Fruit fly (Drosophila melanogaster) whole organism, embryonic: Measurements from ENCODE around the gene crq.
A peak's percentile ranks its signal among the peaks of the same experiment; 100 is the strongest.

ENCODE experiments used
- CG10959 ChIP-seq: fragments of 200-800 bp; sonication (Bioruptor generic); IDR thresholded peaks from 2 replicates; pipeline ENCODE4 v1.3.6; 2022; ENCODE audit warnings: missing biosample characterization, missing genetic modification characterization
- CG12071 ChIP-seq: fragments of 200-800 bp; sonication (Bioruptor generic); optimal IDR thresholded peaks from 3 replicates; lab custom pipeline; 2018; ENCODE audit warnings: missing biosample characterization, mild to moderate bottlenecking, missing genetic modification characterization
- CG16813 ChIP-seq: fragments of 200-800 bp; sonication (Bioruptor generic); IDR thresholded peaks from 3 replicates; pipeline ENCODE4 v1.3.6; 2022; ENCODE audit warnings: missing biosample characterization, missing genetic modification characterization; ENCODE audit not compliant: partially characterized antibody
- CG17568 ChIP-seq: fragments of 200-800 bp; sonication (Bioruptor generic); optimal IDR thresholded peaks from 2 replicates; lab custom pipeline; 2018; ENCODE audit warnings: missing biosample characterization, mild to moderate bottlenecking, missing genetic modification characterization, moderate library complexity
- CG17802 ChIP-seq: fragments of 200-800 bp; sonication (Bioruptor generic); optimal IDR thresholded peaks from 2 replicates; lab custom pipeline; 2018; ENCODE audit warnings: missing biosample characterization, mild to moderate bottlenecking, missing genetic modification characterization, moderate library complexity
- CG18011 ChIP-seq: fragments of 200-800 bp; sonication (Bioruptor generic); optimal IDR thresholded peaks from 2 replicates; lab custom pipeline; 2017; ENCODE audit warnings: missing biosample characterization, missing genetic modification characterization, mild to moderate bottlenecking, moderate library complexity, missing genotype
- CG3281 ChIP-seq: fragments of 200-800 bp; sonication (Bioruptor generic); optimal IDR thresholded peaks from 3 replicates; lab custom pipeline; 2017; ENCODE audit warnings: missing biosample characterization, mild to moderate bottlenecking, missing genetic modification characterization
- CG3726 ChIP-seq: fragments of 200-800 bp; sonication (Bioruptor generic); IDR thresholded peaks from 3 replicates; pipeline ENCODE4, ENCODE4 v1.3.6; 2022; ENCODE audit warnings: missing biosample characterization, missing genetic modification characterization
- CG3847 ChIP-seq: fragments of 200-800 bp; sonication (Bioruptor generic); IDR thresholded peaks from 2 replicates; pipeline ENCODE4 v1.3.6; 2022; ENCODE audit warnings: missing biosample characterization, missing genetic modification characterization
- CG4404 ChIP-seq: fragments of 200-800 bp; sonication (Bioruptor generic); IDR thresholded peaks from 2 replicates; pipeline ENCODE4 v1.3.6; 2022; ENCODE audit warnings: missing biosample characterization, missing genetic modification characterization
- CG8359 ChIP-seq: fragments of 200-800 bp; sonication (Bioruptor generic); optimal IDR thresholded peaks from 2 replicates; lab custom pipeline; 2017; ENCODE audit warnings: missing biosample characterization, mild to moderate bottlenecking, missing genetic modification characterization, borderline replicate concordance
- CG9727 ChIP-seq: fragments of 200-800 bp; sonication (Bioruptor generic); optimal IDR thresholded peaks from 3 replicates; lab custom pipeline; 2017; ENCODE audit warnings: missing biosample characterization, mild to moderate bottlenecking, missing genetic modification characterization
- Dad ChIP-seq: fragments of 200-800 bp; sonication (Bioruptor generic); optimal IDR thresholded peaks from 3 replicates; lab custom pipeline; 2016; ENCODE audit warnings: missing biosample characterization, missing genetic modification characterization
- Dll ChIP-seq: fragments of 200-800 bp; sonication (Bioruptor generic); IDR thresholded peaks from 4 replicates; pipeline ENCODE4 v1.3.6; 2022; ENCODE audit warnings: missing biosample characterization, missing genetic modification characterization; ENCODE audit not compliant: partially characterized antibody
- Ets65A ChIP-seq: fragments of 200-800 bp; sonication (Bioruptor generic); peaks from one replicate; lab custom pipeline; 2016; ENCODE audit warnings: missing biosample characterization, missing genetic modification characterization
- Fer2 ChIP-seq: fragments of 200-800 bp; sonication (Bioruptor generic); optimal IDR thresholded peaks from 2 replicates; lab custom pipeline; 2018; ENCODE audit warnings: missing biosample characterization, mild to moderate bottlenecking, missing genetic modification characterization, moderate library complexity
- NK7.1 ChIP-seq: fragments of 200-800 bp; sonication (Bioruptor generic); optimal IDR thresholded peaks from 3 replicates; lab custom pipeline; 2016; ENCODE audit warnings: missing biosample characterization, missing genetic modification characterization
- Pdp1 ChIP-seq, 2 experiments: fragments of 200-800 bp; sonication (Bioruptor generic); optimal IDR thresholded peaks; 3 replicates each; lab custom pipeline; 2016; ENCODE audit warnings: missing biosample characterization in 2 of 2, missing genetic modification characterization in 2 of 2, mild to moderate bottlenecking in 1 of 2, moderate library complexity in 1 of 2
- Spps ChIP-seq: fragments of 200-800 bp; sonication (Bioruptor generic); optimal IDR thresholded peaks from 2 replicates; lab custom pipeline; 2018; ENCODE audit warnings: missing biosample characterization, mild to moderate bottlenecking, missing genetic modification characterization
- Ssrp ChIP-seq: fragments of 200-800 bp; sonication (Bioruptor generic); optimal IDR thresholded peaks from 2 replicates; lab custom pipeline; 2018; ENCODE audit warnings: missing biosample characterization, mild to moderate bottlenecking, missing genetic modification characterization, moderate library complexity
- az2 ChIP-seq: fragments of 200-800 bp; sonication (Bioruptor generic); optimal IDR thresholded peaks from 3 replicates; lab custom pipeline; 2016; ENCODE audit warnings: missing biosample characterization, missing genetic modification characterization
- bigmax ChIP-seq: fragments of 200-800 bp; sonication (Bioruptor generic); optimal IDR thresholded peaks from 2 replicates; lab custom pipeline; 2018; ENCODE audit warnings: missing biosample characterization, mild to moderate bottlenecking, missing genetic modification characterization
- cad ChIP-seq: fragments of >200 bp; optimal IDR thresholded peaks from 2 replicates; lab custom pipeline; 2017; ENCODE audit warnings: missing biosample characterization, missing genetic modification characterization
- caup ChIP-seq: fragments of 200-800 bp; sonication (Bioruptor generic); optimal IDR thresholded peaks from 3 replicates; lab custom pipeline; 2017; ENCODE audit warnings: missing biosample characterization, mild to moderate bottlenecking, missing genetic modification characterization, moderate library complexity; ENCODE audit not compliant: severe bottlenecking
- cwo ChIP-seq: fragments of 200-800 bp; sonication (Bioruptor generic); optimal IDR thresholded peaks from 3 replicates; lab custom pipeline; 2017; ENCODE audit warnings: missing biosample characterization, missing genetic modification characterization, mild to moderate bottlenecking, moderate library complexity, missing genetic modification reagents
- dm ChIP-seq: fragments of 200-800 bp; sonication (Bioruptor generic); optimal IDR thresholded peaks from 3 replicates; lab custom pipeline; 2016; ENCODE audit warnings: missing biosample characterization, missing genetic modification characterization
- ham ChIP-seq: fragments of 200-800 bp; sonication (Bioruptor generic); IDR thresholded peaks from 2 replicates; pipeline ENCODE4 v1.3.6; 2022; ENCODE audit warnings: missing biosample characterization, missing genetic modification characterization
- inv ChIP-seq: fragments of 200-800 bp; sonication (Bioruptor generic); IDR thresholded peaks from 2 replicates; pipeline ENCODE4 v1.3.6; 2022; ENCODE audit warnings: missing biosample characterization, missing genetic modification characterization; ENCODE audit not compliant: partially characterized antibody
- jumu ChIP-seq: fragments of 200-800 bp; sonication (Bioruptor generic); optimal IDR thresholded peaks from 3 replicates; lab custom pipeline; 2016; ENCODE audit warnings: missing biosample characterization, missing genetic modification characterization
- kah ChIP-seq: fragments of 200-800 bp; sonication (Bioruptor generic); optimal IDR thresholded peaks from 2 replicates; lab custom pipeline; 2018; ENCODE audit warnings: missing biosample characterization, mild to moderate bottlenecking, missing genetic modification characterization
- kay ChIP-seq: fragments of 200-800 bp; sonication (Bioruptor generic); optimal IDR thresholded peaks from 2 replicates; lab custom pipeline; 2016; ENCODE audit warnings: missing biosample characterization, missing genetic modification characterization
- knrl ChIP-seq: fragments of 200-800 bp; sonication (Bioruptor generic); IDR thresholded peaks from 3 replicates; pipeline ENCODE4 v1.3.6; 2022; ENCODE audit warnings: missing biosample characterization, missing genetic modification characterization; ENCODE audit not compliant: partially characterized antibody
- luna ChIP-seq: fragments of 200-800 bp; sonication (Bioruptor generic); optimal IDR thresholded peaks from 2 replicates; lab custom pipeline; 2016; ENCODE audit warnings: missing biosample characterization, missing genetic modification characterization
- mam ChIP-seq: fragments of 200-800 bp; sonication (Bioruptor generic); optimal IDR thresholded peaks from 3 replicates; lab custom pipeline; 2016; ENCODE audit warnings: missing biosample characterization, missing genetic modification characterization
- nau ChIP-seq: fragments of 200-800 bp; sonication (Bioruptor generic); optimal IDR thresholded peaks from 3 replicates; lab custom pipeline; 2017; ENCODE audit warnings: missing biosample characterization, mild to moderate bottlenecking, missing genetic modification characterization, missing genetic modification reagents
- nerfin-1 ChIP-seq: fragments of 200-800 bp; sonication (Bioruptor generic); optimal IDR thresholded peaks from 3 replicates; lab custom pipeline; 2019; ENCODE audit warnings: missing biosample characterization, mild to moderate bottlenecking, missing genetic modification characterization, moderate library complexity
- phol ChIP-seq: fragments of 200-800 bp; sonication (Bioruptor generic); optimal IDR thresholded peaks from 3 replicates; lab custom pipeline; 2018; ENCODE audit warnings: missing biosample characterization, mild to moderate bottlenecking, missing genetic modification characterization, moderate library complexity
- pros ChIP-seq: fragments of 200-800 bp; sonication (Bioruptor generic); optimal IDR thresholded peaks from 3 replicates; lab custom pipeline; 2019; ENCODE audit warnings: missing biosample characterization, mild to moderate bottlenecking, missing genetic modification characterization, moderate library complexity
- sens-2 ChIP-seq: fragments of 200-800 bp; sonication (Bioruptor generic); IDR thresholded peaks from 2 replicates; pipeline ENCODE4 v1.3.6; 2022; ENCODE audit warnings: missing biosample characterization, missing genetic modification characterization
- slou ChIP-seq: fragments of 200-800 bp; sonication (Bioruptor generic); optimal IDR thresholded peaks from 3 replicates; lab custom pipeline; 2016; ENCODE audit warnings: missing biosample characterization, missing genetic modification characterization
- ttk ChIP-seq: fragments of 200-800 bp; sonication (Bioruptor generic); IDR thresholded peaks from 2 replicates; pipeline ENCODE4 v2.1.2; 2022; ENCODE audit warnings: missing biosample characterization, missing genetic modification characterization
- wdn ChIP-seq: fragments of 200-800 bp; sonication (Bioruptor generic); IDR thresholded peaks from 2 replicates; pipeline ENCODE4 v1.3.6; 2022; ENCODE audit warnings: missing biosample characterization, missing genetic modification characterization
- wek ChIP-seq: fragments of 200-800 bp; sonication (Bioruptor generic); optimal IDR thresholded peaks from 3 replicates; lab custom pipeline; 2018; ENCODE audit warnings: missing biosample characterization, mild to moderate bottlenecking, missing genetic modification characterization, moderate library complexity
- wor ChIP-seq: fragments of 200-800 bp; sonication (Bioruptor generic); IDR thresholded peaks from 2 replicates; pipeline ENCODE4 v1.3.6; 2022; ENCODE audit warnings: missing biosample characterization, missing genetic modification characterization
- z ChIP-seq: fragments of 200-800 bp; sonication (Bioruptor generic); IDR thresholded peaks from 3 replicates; pipeline ENCODE4 v1.3.6; 2022; ENCODE audit warnings: missing biosample characterization, missing genetic modification characterization
- zen2 ChIP-seq: fragments of 200-800 bp; sonication (Bioruptor generic); IDR thresholded peaks from 3 replicates; pipeline ENCODE4 v1.3.6; 2022; ENCODE audit warnings: missing biosample characterization, missing genetic modification characterization; ENCODE audit not compliant: partially characterized antibody

The crq gene

DNA sequence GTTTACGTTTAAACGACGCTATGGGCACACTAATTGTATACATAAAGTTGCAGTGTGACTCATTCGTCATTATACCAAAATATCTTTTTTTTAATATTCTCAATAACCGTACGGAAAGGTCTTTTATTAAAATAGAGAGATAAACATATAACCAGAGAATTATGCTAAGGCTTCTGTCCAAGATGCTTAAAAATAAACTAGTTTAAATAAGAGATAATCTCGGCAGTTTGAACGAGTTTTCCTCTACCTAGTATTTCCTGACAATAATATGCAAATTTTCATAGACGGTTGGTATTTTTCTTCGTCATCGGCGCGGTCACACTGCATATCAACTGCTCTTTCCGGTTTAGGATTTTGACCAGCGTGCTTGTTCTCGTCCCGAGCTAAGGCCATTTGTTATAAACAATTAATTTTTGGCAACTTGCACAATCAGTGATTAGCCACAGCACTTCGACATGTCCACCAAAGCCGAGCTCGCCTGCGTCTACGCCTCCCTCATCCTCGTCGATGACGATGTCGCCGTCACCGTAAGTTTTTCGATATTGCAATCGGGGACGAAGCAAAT lies 33.1 kb downstream of the crq start, which contains the start of the genes CG13690 and RpLP1 (continued):
- TF ChIP-seq Pdp1 (GFP tag; optimal IDR thresholded peaks at IDR 0.05; lab: Kevin White, UChicago) (peak; percentile 39 to 76), CG3847 (GFP tag; lab: Robert Waterston, UW) (peak; percentile 49), az2 (GFP tag; lab: Kevin White, UChicago) (peak; percentile 50), NK7.1 (peak; percentile 54), Dad (GFP tag; lab: Kevin White, UChicago) (peak; percentile 58), CG4404 (no peak), kay (peak; percentile 83), cwo (GFP tag; lab: Kevin White, UChicago) (peak; percentile 44), CG3726 (GFP tag; lab: Robert Waterston, UW) (no peak), z (no peak)

DNA sequence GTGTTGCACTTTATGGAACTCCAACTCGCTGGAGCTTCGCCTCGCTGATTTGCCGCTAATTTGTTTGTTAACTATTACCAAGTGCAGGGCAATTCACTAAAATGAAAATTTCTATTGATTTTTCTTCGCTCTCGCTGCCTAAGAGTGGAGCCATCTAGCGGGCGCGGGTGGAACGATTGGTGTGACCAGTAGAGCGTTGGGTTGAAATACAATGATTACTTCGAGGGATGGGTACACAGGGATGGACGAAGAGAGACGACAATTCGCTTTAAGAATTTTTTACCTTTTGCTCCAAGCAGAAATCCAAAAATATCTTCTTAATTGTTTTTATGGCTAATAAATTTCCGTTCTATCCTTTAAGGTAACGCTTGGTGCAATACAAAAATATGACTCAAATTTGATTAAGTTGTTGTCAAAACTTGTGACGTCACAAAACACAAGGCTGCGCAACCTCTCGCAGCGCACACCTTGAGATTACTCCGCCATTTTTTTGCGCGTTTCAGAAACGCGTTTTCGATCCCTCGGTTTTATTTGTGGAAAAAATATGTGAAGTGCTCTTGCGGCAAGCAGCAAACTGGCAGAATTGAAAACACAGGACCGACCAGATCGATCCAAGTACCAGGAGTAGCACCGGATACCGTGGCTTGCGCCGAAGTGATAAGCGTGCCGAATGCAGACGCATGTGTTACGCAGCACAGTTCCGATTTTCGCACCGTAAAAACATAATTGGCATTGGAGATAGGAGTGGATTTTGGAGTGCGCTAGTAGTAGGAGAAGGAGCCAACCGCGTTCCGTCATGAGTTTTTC lies 38.0 kb downstream of the crq start, which contains the start of the genes AP-2alpha and ebi:
Gene AP-2alpha, minus strand, starts transcription at position 185 of the 807 bp plus-strand sequence.
Gene ebi, plus strand, starts transcription at position 475 of the 807 bp plus-strand sequence.
- TF ChIP-seq slou (GFP tag; lab: Kevin White, UChicago): peak; percentile 86
- no peak for TF ChIP-seq pros (GFP tag; lab: Kevin White, UChicago)
- TF ChIP-seq CG16813 (GFP tag; lab: Robert Waterston, UW): no peak
- no peak for TF ChIP-seq wek (GFP tag; lab: Kevin White, UChicago)
- TF ChIP-seq jumu (GFP tag; lab: Kevin White, UChicago): peak; percentile 95
- TF ChIP-seq Ets65A: peak; percentile 100
- TF ChIP-seq inv (GFP tag; lab: Robert Waterston, UW): no peak
- peak; percentile 57 for TF ChIP-seq CG8359 (GFP tag; lab: Kevin White, UChicago)
- TF ChIP-seq Ssrp (tag; lab: Kevin White, UChicago): peak; percentile 84
- TF ChIP-seq CG10959 (GFP tag; lab: Robert Waterston, UW): peak; percentile 69
- TF ChIP-seq CG17802 (tag; lab: Kevin White, UChicago): peak; percentile 28
- peak; percentile 75 for TF ChIP-seq ttk (GFP tag; lab: Robert Waterston, UW)
- peak; percentile 64 for TF ChIP-seq caup (GFP tag; lab: Kevin White, UChicago)
- no peak for TF ChIP-seq Dll
- TF ChIP-seq CG12071 (GFP tag; lab: Kevin White, UChicago): no peak
- TF ChIP-seq bigmax (GFP tag; lab: Kevin White, UChicago): no peak
- peak; percentile 62 for TF ChIP-seq kay
- TF ChIP-seq kah: no peak
- peak; percentile 51; the same call in 1 of the 3 replicates for TF ChIP-seq knrl (GFP tag; lab: Robert Waterston, UW)
- no peak for TF ChIP-seq nau (GFP tag; lab: Kevin White, UChicago)
- TF ChIP-seq CG3281: peak; percentile 74
- peak; percentile 98 for TF ChIP-seq phol (tag; lab: Kevin White, UChicago)
- no peak for TF ChIP-seq CG17568
- TF ChIP-seq cad (GFP tag; lab: Kevin White, UChicago): no peak
- peak; percentile 67 for TF ChIP-seq luna (GFP tag; lab: Kevin White, UChicago)
- peak; percentile 67 for TF ChIP-seq Fer2
- TF ChIP-seq ham (GFP tag; lab: Robert Waterston, UW): peak; percentile 81
- peak; percentile 91 for TF ChIP-seq dm (GFP tag; lab: Kevin White, UChicago)
- peak; percentile 69 for TF ChIP-seq CG18011
- peak; percentile 78 for TF ChIP-seq nerfin-1
- TF ChIP-seq zen2 (GFP tag; lab: Robert Waterston, UW): no peak
- peak; percentile 83 for TF ChIP-seq wdn (GFP tag; lab: Robert Waterston, UW)
- TF ChIP-seq mam (GFP tag; lab: Kevin White, UChicago): peak; percentile 96
- peak; percentile 57 for TF ChIP-seq Spps (tag; lab: Kevin White, UChicago)
- TF ChIP-seq CG9727: peak; percentile 88
- TF ChIP-seq sens-2 (GFP tag; lab: Robert Waterston, UW): 0 out of 2 replicates have a peak, but pooled peaks have one; percentile 50
- TF ChIP-seq wor: peak; percentile 81
